Worm (Caenorhabditis elegans): Measurements from ENCODE around the gene nhr-232.

DNA sequence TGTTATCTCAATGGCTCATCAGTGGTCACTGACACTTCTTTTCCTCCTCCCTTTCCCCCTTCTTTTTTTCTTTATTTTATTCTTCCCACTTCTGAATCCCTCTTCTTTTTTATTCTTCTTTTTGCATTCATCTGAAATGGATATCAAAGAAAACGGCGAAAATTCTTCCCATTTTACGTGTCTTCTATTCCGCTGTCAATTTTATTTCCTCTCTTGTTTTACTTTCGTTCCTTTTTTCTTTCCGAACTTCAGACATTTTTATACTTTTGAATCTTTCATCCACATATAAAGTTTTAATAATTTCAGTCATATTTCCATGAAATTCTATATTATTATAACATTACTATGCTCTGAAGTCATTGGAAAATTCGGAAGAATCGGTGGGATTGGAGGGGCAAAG is 31.3 kb downstream of the nhr-232 start, which contains the start of gene B0024.3:
- TF ChIP-seq him-1 (tag; optimal IDR thresholded peaks at IDR 0.05) (no peak), dao-5 (tag; optimal IDR thresholded peaks at IDR 0.05) (no peak), W03F9.2 (tag; optimal IDR thresholded peaks at IDR 0.05) (no peak)
